Worm (Caenorhabditis elegans) whole organism, L2 larva: Measurements from ENCODE around the gene R166.3.

Experiments
- C34F6.9 ChIP-seq: fragments of 150-350 bp; optimal IDR thresholded peaks from 2 replicates; lab custom pipeline; 2014; ENCODE audit warnings: missing biosample characterization, missing genetic modification characterization
- F13H6.1 ChIP-seq: sonication (generic microtip); optimal IDR thresholded peaks from 2 replicates; lab custom pipeline; 2016; ENCODE audit warnings: missing genetic modification characterization, missing compliant biosample characterization
- R02D3.7 ChIP-seq: fragments of 150-350 bp; optimal IDR thresholded peaks from 2 replicates; lab custom pipeline; 2014; ENCODE audit warnings: missing biosample characterization, missing genetic modification characterization
- Y55F3AM.14 ChIP-seq: fragments of 200-800 bp; sonication (Bioruptor generic); optimal IDR thresholded peaks from 2 replicates; lab custom pipeline; 2018; ENCODE audit warnings: mild to moderate bottlenecking, missing genetic modification characterization, missing compliant biosample characterization
- ZK546.5 ChIP-seq: sonication (generic microtip); optimal IDR thresholded peaks from 2 replicates; lab custom pipeline; 2017; ENCODE audit warnings: missing biosample characterization, missing genetic modification characterization
- alr-1 ChIP-seq: fragments of 150-350 bp; optimal IDR thresholded peaks from 2 replicates; lab custom pipeline; 2014; ENCODE audit warnings: missing biosample characterization, missing genetic modification characterization
- aly-2 ChIP-seq: fragments of 150-350 bp; optimal IDR thresholded peaks from 2 replicates; lab custom pipeline; 2014; ENCODE audit warnings: missing biosample characterization, missing genetic modification characterization
- ama-1 ChIP-seq: fragments of 150-350 bp; optimal IDR thresholded peaks from 2 replicates; lab custom pipeline; 2018; ENCODE audit warnings: inconsistent platforms
- blmp-1 ChIP-seq: sonication (generic microtip); optimal IDR thresholded peaks from 2 replicates; lab custom pipeline; 2017; ENCODE audit warnings: missing genetic modification characterization, mild to moderate bottlenecking, missing compliant biosample characterization, antibody characterized with exemption, moderate library complexity; ENCODE audit not compliant: insufficient read depth
- ceh-16 ChIP-seq: fragments of 150-350 bp; optimal IDR thresholded peaks from 2 replicates; lab custom pipeline; 2014; ENCODE audit warnings: missing biosample characterization, missing genetic modification characterization
- ceh-82 ChIP-seq: fragments of 150-350 bp; optimal IDR thresholded peaks from 2 replicates; lab custom pipeline; 2014; ENCODE audit warnings: missing biosample characterization, missing genetic modification characterization
- crh-2 ChIP-seq: sonication (generic microtip); optimal IDR thresholded peaks from 2 replicates; lab custom pipeline; 2017; ENCODE audit warnings: missing biosample characterization, missing genetic modification characterization
- dmd-4 ChIP-seq: sonication (generic microtip); optimal IDR thresholded peaks from 2 replicates; lab custom pipeline; 2017; ENCODE audit warnings: missing biosample characterization, missing genetic modification characterization
- egl-27 ChIP-seq: sonication (generic microtip); optimal IDR thresholded peaks from 3 replicates; lab custom pipeline; 2017; ENCODE audit warnings: missing biosample characterization, missing genetic modification reagents, missing genetic modification characterization
- elt-1 ChIP-seq: fragments of 150-350 bp; optimal IDR thresholded peaks from 2 replicates; lab custom pipeline; 2014; ENCODE audit warnings: missing biosample characterization, missing genetic modification characterization
- elt-3 ChIP-seq: sonication (generic microtip); optimal IDR thresholded peaks from 2 replicates; lab custom pipeline; 2017; ENCODE audit warnings: missing biosample characterization, missing genetic modification characterization
- fos-1 ChIP-seq: fragments of 150-350 bp; optimal IDR thresholded peaks from 2 replicates; lab custom pipeline; 2014; ENCODE audit warnings: missing biosample characterization, missing genetic modification characterization
- gmeb-1 ChIP-seq: fragments of 150-350 bp; optimal IDR thresholded peaks from 2 replicates; lab custom pipeline; 2014; ENCODE audit warnings: missing biosample characterization, missing genetic modification characterization
- lin-11 ChIP-seq: fragments of 150-350 bp; sonication (generic microtip); optimal IDR thresholded peaks from 2 replicates; lab custom pipeline; 2014; ENCODE audit warnings: missing biosample characterization, missing genetic modification characterization, inconsistent platforms, mixed read lengths
- lin-13 ChIP-seq: fragments of 150-350 bp; optimal IDR thresholded peaks from 2 replicates; lab custom pipeline; 2014; ENCODE audit warnings: missing biosample characterization, missing genetic modification reagents, missing genetic modification characterization
- lin-39 ChIP-seq: fragments of 150-350 bp; optimal IDR thresholded peaks from 2 replicates; lab custom pipeline; 2014; ENCODE audit warnings: missing biosample characterization, missing genetic modification reagents, missing genetic modification characterization
- lsy-2 ChIP-seq, 2 experiments: fragments of 150-350 bp in 1 of 2; sonication (generic microtip) in 1 of 2; optimal IDR thresholded peaks; 2 replicates each; lab custom pipeline; 2014 to 2017; ENCODE audit warnings: missing biosample characterization in 2 of 2, missing genetic modification characterization in 2 of 2
- mab-5 ChIP-seq: fragments of 150-350 bp; optimal IDR thresholded peaks from 2 replicates; lab custom pipeline; 2014; ENCODE audit warnings: missing biosample characterization, missing genetic modification characterization
- mbf-1 ChIP-seq: sonication (generic microtip); optimal IDR thresholded peaks from 2 replicates; lab custom pipeline; 2017; ENCODE audit warnings: missing biosample characterization, missing genetic modification characterization
- mdl-1 ChIP-seq, 2 experiments: fragments of 150-350 bp in 1 of 2; sonication (generic microtip) in 1 of 2; optimal IDR thresholded peaks; 2 replicates each; lab custom pipeline; 2017; ENCODE audit warnings: missing biosample characterization in 2 of 2, missing genetic modification characterization in 2 of 2
- nhr-10 ChIP-seq: sonication (generic microtip); optimal IDR thresholded peaks from 2 replicates; lab custom pipeline; 2017; ENCODE audit warnings: missing biosample characterization, missing genetic modification characterization
- nhr-11 ChIP-seq: fragments of 150-350 bp; optimal IDR thresholded peaks from 2 replicates; lab custom pipeline; 2014; ENCODE audit warnings: missing biosample characterization, missing genetic modification characterization
- nhr-12 ChIP-seq: fragments of 150-350 bp; optimal IDR thresholded peaks from 2 replicates; lab custom pipeline; 2014; ENCODE audit warnings: missing biosample characterization, missing genetic modification characterization
- nhr-129 ChIP-seq: fragments of 150-350 bp; optimal IDR thresholded peaks from 2 replicates; lab custom pipeline; 2014; ENCODE audit warnings: missing biosample characterization, missing genetic modification characterization
- nhr-21 ChIP-seq: fragments of 150-350 bp; optimal IDR thresholded peaks from 2 replicates; lab custom pipeline; 2014; ENCODE audit warnings: missing biosample characterization, missing genetic modification characterization
- nhr-23 ChIP-seq: fragments of 150-350 bp; optimal IDR thresholded peaks from 2 replicates; lab custom pipeline; 2014; ENCODE audit warnings: missing biosample characterization, missing genetic modification reagents, missing genetic modification characterization
- nhr-237 ChIP-seq: fragments of 150-350 bp; optimal IDR thresholded peaks from 2 replicates; lab custom pipeline; 2014; ENCODE audit warnings: missing biosample characterization, missing genetic modification characterization
- nhr-25 ChIP-seq: fragments of 150-350 bp; sonication (generic microtip); optimal IDR thresholded peaks from 3 replicates; lab custom pipeline; 2014; ENCODE audit warnings: missing biosample characterization, missing genetic modification characterization
- nhr-6 ChIP-seq: fragments of 150-350 bp; optimal IDR thresholded peaks from 2 replicates; lab custom pipeline; 2014; ENCODE audit warnings: missing biosample characterization, missing genetic modification characterization
- nhr-77 ChIP-seq: fragments of 150-350 bp; optimal IDR thresholded peaks from 2 replicates; lab custom pipeline; 2014; ENCODE audit warnings: missing biosample characterization, missing genetic modification characterization
- peb-1 ChIP-seq: fragments of 150-350 bp; optimal IDR thresholded peaks from 2 replicates; lab custom pipeline; 2014; ENCODE audit warnings: missing biosample characterization, missing genetic modification characterization
- sem-4 ChIP-seq: fragments of 150-350 bp; optimal IDR thresholded peaks from 2 replicates; lab custom pipeline; 2014; ENCODE audit warnings: missing biosample characterization, missing genetic modification reagents, missing genetic modification characterization
- skn-1 ChIP-seq: sonication (generic microtip); optimal IDR thresholded peaks from 2 replicates; lab custom pipeline; 2017; ENCODE audit warnings: missing biosample characterization, missing genetic modification characterization
- sma-3 ChIP-seq: sonication (generic microtip); optimal IDR thresholded peaks from 2 replicates; lab custom pipeline; 2016; ENCODE audit warnings: missing genetic modification reagents, missing genetic modification characterization, missing compliant biosample characterization
- sma-9 ChIP-seq, 2 experiments: fragments of 150-350 bp in 1 of 2; sonication (generic microtip) in 1 of 2; optimal IDR thresholded peaks; 2 replicates each; lab custom pipeline; 2014 to 2016; ENCODE audit warnings: missing genetic modification characterization in 2 of 2, mild to moderate bottlenecking in 1 of 2, missing biosample characterization in 1 of 2, missing compliant biosample characterization in 1 of 2, missing genetic modification reagents in 1 of 2, moderate library complexity in 1 of 2
- snpc-4 ChIP-seq: fragments of 150-350 bp; optimal IDR thresholded peaks from 2 replicates; lab custom pipeline; 2014; ENCODE audit warnings: missing biosample characterization, missing genetic modification characterization
- unc-39 ChIP-seq: fragments of 150-350 bp; optimal IDR thresholded peaks from 2 replicates; lab custom pipeline; 2014; ENCODE audit warnings: missing biosample characterization, missing genetic modification characterization
- unc-55 ChIP-seq: fragments of 150-350 bp; sonication (generic microtip); optimal IDR thresholded peaks from 3 replicates; lab custom pipeline; 2014; ENCODE audit warnings: missing biosample characterization, missing genetic modification reagents, missing genetic modification characterization
- unc-62 ChIP-seq: fragments of 150-350 bp; optimal IDR thresholded peaks from 2 replicates; lab custom pipeline; 2014; ENCODE audit warnings: missing biosample characterization, missing genetic modification reagents, missing genetic modification characterization
- zag-1 ChIP-seq: fragments of 150-350 bp; optimal IDR thresholded peaks from 2 replicates; lab custom pipeline; 2014; ENCODE audit warnings: missing biosample characterization, missing genetic modification characterization
- ztf-1 ChIP-seq: fragments of 200-800 bp; sonication (Bioruptor generic); conservative IDR thresholded peaks from 2 replicates; pipeline ENCODE4 v1.3.6; 2022; ENCODE audit warnings: missing genetic modification characterization, missing compliant biosample characterization
- ztf-11 ChIP-seq: sonication (generic microtip); optimal IDR thresholded peaks from 2 replicates; lab custom pipeline; 2017; ENCODE audit warnings: missing biosample characterization, missing genetic modification characterization
- ztf-4 ChIP-seq: fragments of 150-350 bp; optimal IDR thresholded peaks from 2 replicates; lab custom pipeline; 2014; ENCODE audit warnings: missing biosample characterization, missing genetic modification characterization

Gene R166.3

ce11 chrII:10556550-10557205 lies 17.5 kb upstream of the R166.3 start:
- TF ChIP-seq alr-1 (tag; lab: Kevin White, UChicago) (no peak), dmd-4 (tag; lab: Kevin White, UChicago) (no peak), nhr-21 (tag; lab: Kevin White, UChicago) (no peak), sma-9 (GFP tag; optimal IDR thresholded peaks at IDR 0.05; lab: Kevin White, UChicago) (peak; percentile 45), sma-9 (tag; optimal IDR thresholded peaks at IDR 0.05; lab: Kevin White, UChicago) (no peak), mbf-1 (tag; lab: Kevin White, UChicago) (no peak), nhr-11 (tag; lab: Kevin White, UChicago) (no peak), egl-27 (tag; lab: Kevin White, UChicago) (no peak), unc-55 (GFP tag; lab: Kevin White, UChicago) (no peak), C34F6.9 (no peak), nhr-129 (tag; lab: Kevin White, UChicago) (peak; percentile 23), fos-1 (peak; percentile 39), lin-11 (tag; lab: Kevin White, UChicago) (no peak), zag-1 (tag; lab: Kevin White, UChicago) (no peak), gmeb-1 (tag; lab: Kevin White, UChicago) (no peak), F13H6.1 (tag; lab: Kevin White, UChicago) (no peak), lin-13 (GFP tag; lab: Kevin White, UChicago) (no peak)

DNA sequence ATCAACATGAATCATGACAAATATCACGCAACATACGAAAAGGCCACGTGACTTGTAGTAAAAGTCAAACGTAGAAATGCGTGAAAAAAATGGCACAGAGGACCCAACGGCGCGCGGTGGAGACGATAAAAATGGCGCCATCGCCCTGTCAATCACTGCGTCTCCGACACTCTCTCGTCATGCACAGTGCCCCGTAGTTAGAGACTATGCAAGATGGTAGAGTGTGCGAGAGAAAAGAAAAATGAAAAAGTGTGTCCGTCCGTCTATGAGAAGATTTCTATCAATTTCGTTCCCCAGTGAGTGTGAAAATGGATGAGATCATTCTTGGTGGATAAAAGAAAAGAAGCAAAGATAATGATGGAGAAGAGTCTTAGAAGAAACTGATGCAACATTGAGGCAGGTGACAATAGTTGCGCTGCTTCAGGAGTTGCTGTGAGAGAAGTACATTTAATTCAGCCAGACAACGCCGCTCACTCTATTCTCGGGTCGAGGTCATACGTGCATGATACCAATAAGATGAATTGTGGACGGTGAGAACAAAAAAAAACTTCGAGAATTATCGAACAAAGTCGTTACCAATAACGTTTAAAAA lies 16.4 kb upstream of the R166.3 start:
- no peak for TF ChIP-seq unc-62 (GFP tag; lab: Kevin White, UChicago)
- TF ChIP-seq nhr-10: no peak
- TF ChIP-seq unc-55 (GFP tag; lab: Kevin White, UChicago): peak; percentile 33
- no peak for TF ChIP-seq nhr-12 (tag; lab: Kevin White, UChicago)
- no peak for TF ChIP-seq mbf-1 (tag; lab: Kevin White, UChicago)
- no peak for TF ChIP-seq blmp-1 (tag; lab: Kevin White, UChicago)
- TF ChIP-seq gmeb-1 (tag; lab: Kevin White, UChicago): peak; percentile 30
- TF ChIP-seq nhr-25 (tag; lab: Kevin White, UChicago): peak; percentile 80
- no peak for TF ChIP-seq zag-1 (tag; lab: Kevin White, UChicago)
- TF ChIP-seq alr-1 (tag; lab: Kevin White, UChicago): no peak
- peak; percentile 51 to 54 for TF ChIP-seq mdl-1 (tag; optimal IDR thresholded peaks at IDR 0.05; lab: Kevin White, UChicago)
- no peak for TF ChIP-seq ceh-82
- TF ChIP-seq nhr-21 (tag; lab: Kevin White, UChicago): peak; percentile 73
- no peak for TF ChIP-seq Y55F3AM.14
- no peak for TF ChIP-seq peb-1 (tag; lab: Kevin White, UChicago)
- no peak for TF ChIP-seq unc-39
- TF ChIP-seq sem-4: peak; percentile 72
- no peak for TF ChIP-seq lin-39 (tag; lab: Kevin White, UChicago)
- TF ChIP-seq R02D3.7: no peak
- TF ChIP-seq lin-13 (GFP tag; lab: Kevin White, UChicago): peak; percentile 15
- no peak for TF ChIP-seq nhr-237
- peak; percentile 35 for TF ChIP-seq egl-27 (tag; lab: Kevin White, UChicago)
- no peak for TF ChIP-seq ztf-1
- TF ChIP-seq mab-5 (tag; lab: Kevin White, UChicago): no peak
- no peak for TF ChIP-seq ceh-16 (tag; lab: Kevin White, UChicago)
- no peak for TF ChIP-seq nhr-6 (tag; lab: Kevin White, UChicago)
- peak in 1 of 2 experiments; percentile 54 for TF ChIP-seq lsy-2 (tag; optimal IDR thresholded peaks at IDR 0.05; lab: Kevin White, UChicago)
- no peak for TF ChIP-seq ztf-11 (tag; lab: Kevin White, UChicago)
- no peak for TF ChIP-seq nhr-11 (tag; lab: Kevin White, UChicago)
- TF ChIP-seq ztf-4 (tag; lab: Kevin White, UChicago): peak; percentile 73
- no peak for TF ChIP-seq nhr-77 (tag; lab: Kevin White, UChicago)
- peak; percentile 40 for TF ChIP-seq sma-9 (GFP tag; optimal IDR thresholded peaks at IDR 0.05; lab: Kevin White, UChicago)
- no peak for TF ChIP-seq sma-9 (tag; optimal IDR thresholded peaks at IDR 0.05; lab: Kevin White, UChicago)
- peak; percentile 44 for TF ChIP-seq snpc-4 (tag; lab: Kevin White, UChicago)
- no peak for TF ChIP-seq aly-2 (tag; lab: Kevin White, UChicago)
- no peak for TF ChIP-seq lin-11 (tag; lab: Kevin White, UChicago)
- peak; percentile 80 for TF ChIP-seq fos-1
- no peak for TF ChIP-seq ama-1 (lab: Kevin White, UChicago)
- TF ChIP-seq sma-3: peak; percentile 81
- no peak for TF ChIP-seq nhr-23 (tag; lab: Kevin White, UChicago)
- TF ChIP-seq crh-2: peak; percentile 55
- no peak for TF ChIP-seq elt-3 (tag; lab: Kevin White, UChicago)
- no peak for TF ChIP-seq ZK546.5 (tag; lab: Kevin White, UChicago)
- TF ChIP-seq nhr-129 (tag; lab: Kevin White, UChicago): peak; percentile 95
- TF ChIP-seq dmd-4 (tag; lab: Kevin White, UChicago): no peak
- peak; percentile 78 for TF ChIP-seq F13H6.1 (tag; lab: Kevin White, UChicago)
- no peak for TF ChIP-seq skn-1 (tag; lab: Kevin White, UChicago)
- TF ChIP-seq C34F6.9: peak; percentile 63
- no peak for TF ChIP-seq elt-1 (tag; lab: Kevin White, UChicago)
